Worm (Caenorhabditis elegans): Measurements from ENCODE around the gene fbxb-22.

DNA sequence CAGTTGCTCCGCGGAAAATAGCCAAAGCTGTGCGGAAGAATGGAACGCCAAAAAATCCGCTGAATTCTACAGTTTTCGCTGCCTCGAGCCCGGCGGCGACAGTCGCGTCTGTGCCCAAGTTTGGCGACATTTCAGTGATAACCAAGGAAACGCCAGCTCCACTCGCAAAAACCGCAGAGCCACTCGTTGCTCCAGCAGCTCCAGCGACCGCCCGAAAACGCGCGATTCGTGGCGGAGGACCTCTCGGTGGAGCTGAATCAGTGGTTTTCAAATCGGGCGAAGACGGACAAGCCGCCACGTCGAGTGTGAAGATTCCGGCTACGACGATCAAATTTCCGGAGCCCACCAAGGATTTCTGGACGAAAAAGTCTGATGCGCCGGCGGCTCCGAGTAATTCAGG lies 32.7 kb upstream of the fbxb-22 start:
- no peak for TF ChIP-seq him-1 (tag; optimal IDR thresholded peaks at IDR 0.05)
- no peak for TF ChIP-seq W03F9.2 (tag; optimal IDR thresholded peaks at IDR 0.05)
- TF ChIP-seq dao-5 (tag; optimal IDR thresholded peaks at IDR 0.05), result no peak

All from whole organism, L4/young adult.